Worm (Caenorhabditis elegans) whole organism, L1 larva: Measurements from ENCODE around the gene thk-1.

Experiments used
- C34B4.2 ChIP-seq: sonication (generic microtip); optimal IDR thresholded peaks from 2 replicates; lab custom pipeline; 2017; ENCODE audit warnings: mild to moderate bottlenecking, missing genetic modification characterization, missing compliant biosample characterization
- F16B12.6 ChIP-seq: fragments of 150-350 bp; optimal IDR thresholded peaks from 2 replicates; lab custom pipeline; 2014; ENCODE audit warnings: missing biosample characterization, missing genetic modification characterization
- alr-1 ChIP-seq: fragments of 200-800 bp; sonication (Bioruptor generic); optimal IDR thresholded peaks from 2 replicates; lab custom pipeline; 2018; ENCODE audit warnings: borderline replicate concordance, mild to moderate bottlenecking, missing genetic modification characterization, missing compliant biosample characterization
- aly-2 ChIP-seq: fragments of 150-350 bp; optimal IDR thresholded peaks from 2 replicates; lab custom pipeline; 2014; ENCODE audit warnings: missing biosample characterization, missing genetic modification characterization
- ama-1 ChIP-seq: fragments of 150-350 bp; optimal IDR thresholded peaks from 2 replicates; lab custom pipeline; 2014
- blmp-1 ChIP-seq: fragments of 150-350 bp; optimal IDR thresholded peaks from 2 replicates; lab custom pipeline; 2014; ENCODE audit warnings: missing biosample characterization, missing genetic modification characterization
- ceh-63 ChIP-seq: fragments of 200-800 bp; sonication (Bioruptor generic); optimal IDR thresholded peaks from 2 replicates; lab custom pipeline; 2018; ENCODE audit warnings: mild to moderate bottlenecking, missing genetic modification characterization, missing compliant biosample characterization
- ceh-88 ChIP-seq: fragments of 200-800 bp; sonication (Bioruptor generic); IDR thresholded peaks from 2 replicates; pipeline ENCODE4 v1.3.6; 2022; ENCODE audit warnings: missing genetic modification characterization, missing compliant biosample characterization
- ceh-90 ChIP-seq: sonication (generic microtip); optimal IDR thresholded peaks from 2 replicates; lab custom pipeline; 2016; ENCODE audit warnings: missing genetic modification characterization, missing compliant biosample characterization
- ces-1 ChIP-seq: fragments of 150-350 bp; optimal IDR thresholded peaks from 2 replicates; lab custom pipeline; 2014; ENCODE audit warnings: missing biosample characterization, missing genetic modification reagents, missing genetic modification characterization
- dpl-1 ChIP-seq, 3 experiments: fragments of 150-350 bp in 2 of 3; sonication (generic microtip) in 1 of 3; optimal IDR thresholded peaks; 2 replicates each; lab custom pipeline; 2014 to 2017; ENCODE audit warnings: missing biosample characterization in 3 of 3, missing genetic modification characterization in 3 of 3, missing genetic modification reagents in 3 of 3
- efl-1 ChIP-seq, 4 experiments: fragments of 150-350 bp; optimal IDR thresholded peaks in 3 of 4; peaks in 1 of 4; 1 replicate in 1 of 4; 2 replicates in 3 of 4; lab custom pipeline; 2014; ENCODE audit warnings: missing biosample characterization in 2 of 4, missing genetic modification characterization in 2 of 4, missing genetic modification reagents in 2 of 4
- efl-3 ChIP-seq: fragments of 200-800 bp; sonication (Bioruptor generic); optimal IDR thresholded peaks from 2 replicates; lab custom pipeline; 2018; ENCODE audit warnings: mild to moderate bottlenecking, missing genetic modification characterization, missing compliant biosample characterization
- egl-13 ChIP-seq: sonication (generic microtip); optimal IDR thresholded peaks from 2 replicates; lab custom pipeline; 2016; ENCODE audit warnings: missing genotype, missing genetic modification reagents, missing genetic modification characterization, missing compliant biosample characterization
- elt-2 ChIP-seq: sonication (generic microtip); optimal IDR thresholded peaks from 2 replicates; lab custom pipeline; 2016; ENCODE audit warnings: missing genetic modification characterization, mild to moderate bottlenecking, inconsistent platforms, missing compliant biosample characterization, missing genetic modification reagents
- elt-3 ChIP-seq, 6 experiments: fragments of 150-350 bp in 1 of 6; sonication (generic microtip); optimal IDR thresholded peaks; 2 replicates each; lab custom pipeline; 2017 to 2018; ENCODE audit warnings: missing biosample characterization in 6 of 6, missing genetic modification characterization in 6 of 6, inconsistent platforms in 1 of 6
- fkh-4 ChIP-seq: sonication (generic microtip); optimal IDR thresholded peaks from 2 replicates; lab custom pipeline; 2016; ENCODE audit warnings: missing compliant biosample characterization, missing genetic modification characterization, borderline replicate concordance
- fkh-8 ChIP-seq: sonication (generic microtip); optimal IDR thresholded peaks from 2 replicates; lab custom pipeline; 2016; ENCODE audit warnings: mild to moderate bottlenecking, missing genetic modification characterization, missing compliant biosample characterization
- grh-1 ChIP-seq: fragments of 200-800 bp; sonication (Bioruptor generic); IDR thresholded peaks from 2 replicates; pipeline ENCODE4 v1.3.6; 2022; ENCODE audit warnings: missing genetic modification reagents, missing genetic modification characterization, missing compliant biosample characterization
- hlh-4 ChIP-seq: sonication (generic microtip); optimal IDR thresholded peaks from 2 replicates; lab custom pipeline; 2016; ENCODE audit warnings: mild to moderate bottlenecking, missing genetic modification characterization, missing compliant biosample characterization
- hpl-2 ChIP-seq: fragments of 150-350 bp; optimal IDR thresholded peaks from 2 replicates; lab custom pipeline; 2014; ENCODE audit warnings: missing biosample characterization, missing genetic modification reagents, missing genetic modification characterization
- isw-1 ChIP-seq: fragments of 200-800 bp; sonication (Bioruptor generic); IDR thresholded peaks from 2 replicates; pipeline ENCODE4 v1.3.6; 2022; ENCODE audit warnings: missing genetic modification characterization, missing compliant biosample characterization
- jun-1 ChIP-seq: fragments of 150-350 bp; optimal IDR thresholded peaks from 2 replicates; lab custom pipeline; 2014; ENCODE audit warnings: missing biosample characterization, missing genetic modification reagents, missing genetic modification characterization
- lin-14 ChIP-seq: fragments of 200-800 bp; sonication (Bioruptor generic); optimal IDR thresholded peaks from 2 replicates; lab custom pipeline; 2018; ENCODE audit warnings: mild to moderate bottlenecking, missing genetic modification characterization, moderate library complexity, missing compliant biosample characterization
- lin-35 ChIP-seq, 2 experiments: fragments of 150-350 bp; optimal IDR thresholded peaks; 2 replicates each; lab custom pipeline; 2014; ENCODE audit warnings: missing biosample characterization in 2 of 2, missing genetic modification characterization in 2 of 2, missing genetic modification reagents in 2 of 2
- lsy-2 ChIP-seq, 2 experiments: fragments of 150-350 bp; optimal IDR thresholded peaks; 2 replicates each; lab custom pipeline; 2014; ENCODE audit warnings: missing biosample characterization in 2 of 2, missing genetic modification characterization in 2 of 2
- mab-9 ChIP-seq: fragments of 200-800 bp; sonication (Bioruptor generic); IDR thresholded peaks from 2 replicates; pipeline ENCODE4 v1.3.6; 2022; ENCODE audit warnings: missing genetic modification reagents, missing genetic modification characterization, missing compliant biosample characterization
- mep-1 ChIP-seq: fragments of 150-350 bp; optimal IDR thresholded peaks from 2 replicates; lab custom pipeline; 2014; ENCODE audit warnings: missing biosample characterization, missing genetic modification characterization
- nhr-11 ChIP-seq: fragments of 150-350 bp; optimal IDR thresholded peaks from 2 replicates; lab custom pipeline; 2014; ENCODE audit warnings: missing biosample characterization, missing genetic modification characterization
- nhr-19 ChIP-seq: fragments of 200-800 bp; sonication (Bioruptor generic); conservative IDR thresholded peaks from 2 replicates; pipeline ENCODE4 v1.3.6; 2022; ENCODE audit warnings: missing genetic modification characterization, missing compliant biosample characterization
- nhr-47 ChIP-seq: sonication (generic microtip); optimal IDR thresholded peaks from 2 replicates; lab custom pipeline; 2016; ENCODE audit warnings: mild to moderate bottlenecking, missing genetic modification characterization, moderate library complexity, missing compliant biosample characterization
- nhr-76 ChIP-seq: sonication (generic microtip); optimal IDR thresholded peaks from 2 replicates; lab custom pipeline; 2017; ENCODE audit warnings: missing biosample characterization, missing genetic modification characterization
- nhr-85 ChIP-seq: sonication (generic microtip); peaks from one replicate; lab custom pipeline; 2016; ENCODE audit warnings: missing genetic modification characterization, inconsistent platforms, missing compliant biosample characterization
- pag-3 ChIP-seq: sonication (generic microtip); optimal IDR thresholded peaks from 2 replicates; lab custom pipeline; 2017; ENCODE audit warnings: missing genetic modification characterization, mild to moderate bottlenecking, missing compliant biosample characterization, antibody characterized with exemption, borderline replicate concordance; ENCODE audit not compliant: insufficient read depth
- rnt-1 ChIP-seq: sonication (generic microtip); optimal IDR thresholded peaks from 2 replicates; lab custom pipeline; 2016; ENCODE audit warnings: mild to moderate bottlenecking, missing genetic modification characterization, moderate library complexity, missing compliant biosample characterization
- snpc-4 ChIP-seq: fragments of 150-350 bp; optimal IDR thresholded peaks from 2 replicates; lab custom pipeline; 2014; ENCODE audit warnings: missing biosample characterization, missing genetic modification characterization
- sox-4 ChIP-seq: sonication (generic microtip); optimal IDR thresholded peaks from 2 replicates; lab custom pipeline; 2016; ENCODE audit warnings: missing genetic modification characterization, missing compliant biosample characterization
- sup-37 ChIP-seq: fragments of 200-800 bp; sonication (Bioruptor generic); optimal IDR thresholded peaks from 2 replicates; lab custom pipeline; 2018; ENCODE audit warnings: mild to moderate bottlenecking, missing genetic modification characterization, missing compliant biosample characterization
- tbx-2 ChIP-seq: sonication (generic microtip); optimal IDR thresholded peaks from 2 replicates; lab custom pipeline; 2016; ENCODE audit warnings: missing genetic modification characterization, missing compliant biosample characterization
- unc-130 ChIP-seq: fragments of 150-350 bp; optimal IDR thresholded peaks from 2 replicates; lab custom pipeline; 2017; ENCODE audit warnings: missing biosample characterization, missing genetic modification characterization, inconsistent platforms
- unc-86 ChIP-seq: sonication (generic microtip); optimal IDR thresholded peaks from 2 replicates; lab custom pipeline; 2016; ENCODE audit warnings: missing genetic modification characterization, missing compliant biosample characterization
- xbp-1 ChIP-seq: sonication (generic microtip); optimal IDR thresholded peaks from 2 replicates; lab custom pipeline; 2016; ENCODE audit warnings: missing genetic modification characterization, missing compliant biosample characterization
- zag-1 ChIP-seq: fragments of 150-350 bp; optimal IDR thresholded peaks from 2 replicates; lab custom pipeline; 2014; ENCODE audit warnings: missing biosample characterization, missing genetic modification characterization
- ztf-11 ChIP-seq, 2 experiments: sonication (generic microtip); optimal IDR thresholded peaks; 2 replicates each; lab custom pipeline; 2016 to 2017; ENCODE audit warnings: missing genetic modification characterization in 2 of 2, missing biosample characterization in 1 of 2, missing compliant biosample characterization in 1 of 2
- ztf-4 ChIP-seq: fragments of 150-350 bp; optimal IDR thresholded peaks from 2 replicates; lab custom pipeline; 2014; ENCODE audit warnings: missing biosample characterization, missing genetic modification characterization

Gene thk-1

ce11 chrIV:10273781-10274313 is 7.5 kb downstream of the thk-1 start, which contains the start of gene Y43C5A.3 (continued):
- TF ChIP-seq zag-1 (tag; lab: Kevin White, UChicago) (no peak), nhr-76 (tag; lab: Kevin White, UChicago) (no peak), isw-1 (GFP tag; lab: Robert Waterston, UW) (no peak), lsy-2 (tag; optimal IDR thresholded peaks at IDR 0.05; lab: Kevin White, UChicago) (no peak), C34B4.2 (no peak), ceh-63 (GFP tag; lab: Kevin White, UChicago) (no peak), nhr-47 (tag; lab: Kevin White, UChicago) (peak; percentile 18), hlh-4 (no peak), blmp-1 (tag; lab: Kevin White, UChicago) (peak; percentile 69), nhr-11 (no peak), unc-130 (no peak), sox-4 (tag; lab: Kevin White, UChicago) (no peak), pag-3 (no peak), snpc-4 (tag; lab: Kevin White, UChicago) (no peak), fkh-8 (no peak), dpl-1 (GFP tag; optimal IDR thresholded peaks at IDR 0.05; lab: Kevin White, UChicago) (no peak), lin-35 (GFP tag; optimal IDR thresholded peaks at IDR 0.05; lab: Kevin White, UChicago) (peak in 1 of 2 experiments; percentile 28), fkh-4 (tag; lab: Kevin White, UChicago) (no peak), efl-3 (GFP tag; lab: Kevin White, UChicago) (no peak), F16B12.6 (tag; lab: Kevin White, UChicago) (no peak), tbx-2 (tag; lab: Kevin White, UChicago) (peak; percentile 11), grh-1 (GFP tag; lab: Robert Waterston, UW) (no peak), ceh-90 (tag; lab: Kevin White, UChicago) (no peak), ces-1 (GFP tag; lab: Kevin White, UChicago) (no peak), hpl-2 (GFP tag; lab: Kevin White, UChicago) (no peak), ztf-11 (tag; optimal IDR thresholded peaks at IDR 0.05; lab: Kevin White, UChicago) (no peak), unc-86 (tag; lab: Kevin White, UChicago) (no peak), nhr-19 (GFP tag; lab: Robert Waterston, UW) (no peak)

ce11 chrIV:10273360-10273759 is 8.0 kb downstream of the thk-1 start:
- no peak for TF ChIP-seq ama-1 (lab: Kevin White, UChicago)
- no peak for TF ChIP-seq sup-37 (GFP tag; lab: Kevin White, UChicago)
- TF ChIP-seq ceh-88 (GFP tag; lab: Robert Waterston, UW), result no peak
- TF ChIP-seq jun-1 (tag; lab: Kevin White, UChicago), result no peak
- no peak for TF ChIP-seq tbx-2 (tag; lab: Kevin White, UChicago)

ce11 chrIV:10269137-10269933 is 12.0 kb downstream of the thk-1 start, which contains the start of the genes nspd-7 and Y43C5A.2:
TSS of gene nspd-7 (minus strand) at chrIV:10269187.
TSS of gene Y43C5A.2 (plus strand) at chrIV:10269883.
- TF ChIP-seq aly-2 (tag; lab: Kevin White, UChicago) (no peak), elt-2 (tag; lab: Kevin White, UChicago) (peak; percentile 69), efl-1 (optimal IDR thresholded peaks at IDR 0.05; lab: Kevin White, UChicago) (no peak), efl-1 (GFP tag; optimal IDR thresholded peaks at IDR 0.05 in 1 of 2; lab: Kevin White, UChicago) (peak in 1 of 2 experiments; percentile 24)
- TF ChIP-seq, all 84 proteins: peak for 2

ce11 chrIV:10261061-10261460 is 20.3 kb downstream of the thk-1 start:
- no peak for TF ChIP-seq unc-86 (tag; lab: Kevin White, UChicago)
- no peak for TF ChIP-seq mep-1 (tag; lab: Kevin White, UChicago)
- no peak for TF ChIP-seq mab-9 (GFP tag; lab: Robert Waterston, UW)
- no peak for TF ChIP-seq hlh-4
- no peak for TF ChIP-seq egl-13 (tag; lab: Kevin White, UChicago)
- TF ChIP-seq alr-1 (tag; lab: Kevin White, UChicago), result no peak
- no peak for TF ChIP-seq rnt-1 (tag; lab: Kevin White, UChicago)
- no peak for TF ChIP-seq xbp-1 (tag; lab: Kevin White, UChicago)
- peak in 4 of 6 experiments; percentile 64 to 94 (median 82) for TF ChIP-seq elt-3 (tag; optimal IDR thresholded peaks at IDR 0.05; lab: Kevin White, UChicago)
- peak; percentile 79 for TF ChIP-seq nhr-85 (tag; lab: Kevin White, UChicago)
- no peak for TF ChIP-seq ztf-4 (tag; lab: Kevin White, UChicago)
- TF ChIP-seq lsy-2 (tag; optimal IDR thresholded peaks at IDR 0.05; lab: Kevin White, UChicago), result peak in 1 of 2 experiments; percentile 19
- no peak for TF ChIP-seq jun-1 (tag; lab: Kevin White, UChicago)
- TF ChIP-seq lin-14, result peak; percentile 49
- peak; percentile 79 for TF ChIP-seq blmp-1 (tag; lab: Kevin White, UChicago)
